Worm (Caenorhabditis elegans): ENCODE measurements around the gene pax-3.

DNA sequence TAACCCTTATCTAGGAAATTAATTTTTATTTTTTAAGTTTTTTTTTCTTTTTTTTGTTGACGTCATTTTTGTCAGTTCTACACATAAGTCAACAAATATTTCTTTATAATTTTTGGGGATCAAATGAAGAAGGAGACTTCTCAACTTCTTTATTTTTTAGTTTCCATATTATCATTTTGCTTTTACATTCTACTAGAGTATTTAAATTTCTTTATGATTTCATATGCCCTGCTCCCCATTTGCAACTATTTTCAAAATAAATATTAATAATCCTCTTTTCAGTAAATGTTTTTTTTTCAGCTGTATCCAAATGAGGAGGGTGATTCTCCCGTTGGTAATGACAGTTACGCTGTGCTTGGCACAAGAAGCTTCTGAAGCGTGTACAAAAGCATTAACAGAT lies 9.0 kb upstream of the pax-3 start, which contains the start of gene phg-1:
- TF ChIP-seq dao-5 (tag; optimal IDR thresholded peaks at IDR 0.05), result no peak
- no peak for TF ChIP-seq him-1 (tag; optimal IDR thresholded peaks at IDR 0.05)
- no peak for TF ChIP-seq W03F9.2 (tag; optimal IDR thresholded peaks at IDR 0.05)

All from whole organism, L4/young adult.